Fruit fly (Drosophila melanogaster) whole organism, embryonic: Measurements from ENCODE around the gene Drsl5.

Source experiments
- C15 ChIP-seq: fragments of 200-800 bp; sonication (Bioruptor generic); IDR thresholded peaks from 3 replicates; pipeline ENCODE4 v1.3.6; 2022; ENCODE audit warnings: missing biosample characterization, missing genetic modification characterization
- CG10267 ChIP-seq: fragments of 200-800 bp; sonication (Bioruptor generic); optimal IDR thresholded peaks from 2 replicates; lab custom pipeline; 2018; ENCODE audit warnings: missing biosample characterization, mild to moderate bottlenecking, missing genetic modification characterization, moderate library complexity
- CG10274 ChIP-seq: fragments of 200-800 bp; sonication (Bioruptor generic); optimal IDR thresholded peaks from 3 replicates; lab custom pipeline; 2017; ENCODE audit warnings: missing biosample characterization, mild to moderate bottlenecking, missing genetic modification characterization
- CG12391 ChIP-seq: fragments of 200-800 bp; sonication (Bioruptor generic); optimal IDR thresholded peaks from 3 replicates; lab custom pipeline; 2018; ENCODE audit warnings: missing biosample characterization, mild to moderate bottlenecking, missing genetic modification characterization, moderate library complexity
- CG12659 ChIP-seq: fragments of 200-800 bp; sonication (Bioruptor generic); optimal IDR thresholded peaks from 3 replicates; lab custom pipeline; 2017; ENCODE audit warnings: mild to moderate bottlenecking, missing biosample characterization, missing genetic modification reagents, missing genetic modification characterization
- CG12942 ChIP-seq: fragments of 200-800 bp; sonication (Bioruptor generic); optimal IDR thresholded peaks from 3 replicates; lab custom pipeline; 2016; ENCODE audit warnings: missing biosample characterization, missing genetic modification characterization
- CG13287 ChIP-seq: fragments of 200-800 bp; sonication (Bioruptor generic); IDR thresholded peaks from 2 replicates; pipeline ENCODE4 v1.3.6; 2022; ENCODE audit warnings: missing biosample characterization, missing genetic modification characterization; ENCODE audit not compliant: partially characterized antibody
- CG14441 ChIP-seq: fragments of 200-800 bp; sonication (Bioruptor generic); IDR thresholded peaks from 2 replicates; pipeline ENCODE4 v1.3.6; 2022; ENCODE audit warnings: missing biosample characterization, missing genetic modification characterization
- CG14710 ChIP-seq: fragments of 200-800 bp; sonication (Bioruptor generic); optimal IDR thresholded peaks from 3 replicates; lab custom pipeline; 2019; ENCODE audit warnings: missing biosample characterization, mild to moderate bottlenecking, missing genetic modification characterization, moderate library complexity
- CG18262 ChIP-seq: fragments of 200-800 bp; optimal IDR thresholded peaks from 3 replicates; lab custom pipeline; 2019; ENCODE audit warnings: missing biosample characterization, mild to moderate bottlenecking, missing genetic modification characterization, moderate library complexity
- CG18764 ChIP-seq: fragments of 200-800 bp; sonication (Bioruptor generic); optimal IDR thresholded peaks from 3 replicates; lab custom pipeline; 2016; ENCODE audit warnings: missing biosample characterization, missing genetic modification characterization
- CG2120 ChIP-seq: fragments of 200-800 bp; sonication (Bioruptor generic); optimal IDR thresholded peaks from 3 replicates; lab custom pipeline; 2016; ENCODE audit warnings: missing biosample characterization, missing genetic modification characterization
- CG2202 ChIP-seq: fragments of 200-800 bp; sonication (Bioruptor generic); optimal IDR thresholded peaks from 2 replicates; lab custom pipeline; 2018; ENCODE audit warnings: missing biosample characterization, mild to moderate bottlenecking, missing genetic modification characterization
- CG2712 ChIP-seq: fragments of 200-800 bp; optimal IDR thresholded peaks from 3 replicates; lab custom pipeline; 2019; ENCODE audit warnings: missing biosample characterization, mild to moderate bottlenecking, missing genetic modification characterization, moderate library complexity
- CG34376 ChIP-seq: fragments of 200-800 bp; sonication (Bioruptor generic); optimal IDR thresholded peaks from 2 replicates; lab custom pipeline; 2018; ENCODE audit warnings: missing biosample characterization, mild to moderate bottlenecking, missing genetic modification characterization
- CG43689 ChIP-seq: fragments of 200-800 bp; sonication (Bioruptor generic); IDR thresholded peaks from 2 replicates; pipeline ENCODE4 v1.3.6; 2022; ENCODE audit warnings: missing biosample characterization, missing genetic modification characterization
- CG4854 ChIP-seq: fragments of 200-800 bp; sonication (Bioruptor generic); optimal IDR thresholded peaks from 2 replicates; lab custom pipeline; 2016; ENCODE audit warnings: missing biosample characterization, missing genetic modification characterization, inconsistent platforms
- CG9797 ChIP-seq: fragments of 200-800 bp; sonication (Bioruptor generic); optimal IDR thresholded peaks from 3 replicates; lab custom pipeline; 2018; ENCODE audit warnings: missing biosample characterization, mild to moderate bottlenecking, missing genetic modification characterization
- Ets97D ChIP-seq: fragments of 200-800 bp; sonication (Bioruptor generic); optimal IDR thresholded peaks from 3 replicates; lab custom pipeline; 2016; ENCODE audit warnings: missing biosample characterization, missing genetic modification characterization
- Fer3 ChIP-seq: fragments of 200-800 bp; sonication (Bioruptor generic); optimal IDR thresholded peaks from 2 replicates; lab custom pipeline; 2018; ENCODE audit warnings: missing biosample characterization, mild to moderate bottlenecking, missing genetic modification characterization, moderate library complexity
- HmgZ ChIP-seq: fragments of 200-800 bp; sonication (Bioruptor generic); optimal IDR thresholded peaks from 2 replicates; lab custom pipeline; 2018; ENCODE audit warnings: missing biosample characterization, mild to moderate bottlenecking, missing genetic modification characterization
- Nf-YA ChIP-seq: fragments of 200-800 bp; sonication (Bioruptor generic); IDR thresholded peaks from 2 replicates; pipeline ENCODE4 v1.3.6; 2022; ENCODE audit warnings: missing biosample characterization, missing genetic modification characterization
- NfI ChIP-seq: fragments of 200-800 bp; sonication (Bioruptor generic); optimal IDR thresholded peaks from 3 replicates; lab custom pipeline; 2018; ENCODE audit warnings: missing biosample characterization, mild to moderate bottlenecking, missing genetic modification characterization, moderate library complexity
- PHDP ChIP-seq: fragments of 200-800 bp; sonication (Bioruptor generic); optimal IDR thresholded peaks from 3 replicates; lab custom pipeline; 2018; ENCODE audit warnings: missing biosample characterization, mild to moderate bottlenecking, missing genetic modification characterization, moderate library complexity
- Side ChIP-seq: fragments of 200-800 bp; sonication (Bioruptor generic); optimal IDR thresholded peaks from 2 replicates; lab custom pipeline; 2016; ENCODE audit warnings: missing biosample characterization, missing genetic modification characterization
- Sry-β ChIP-seq: fragments of 200-800 bp; sonication (Bioruptor generic); optimal IDR thresholded peaks from 2 replicates; lab custom pipeline; 2018; ENCODE audit warnings: missing biosample characterization, mild to moderate bottlenecking, missing genetic modification characterization, moderate library complexity
- Vsx1 ChIP-seq: fragments of 200-800 bp; sonication (Bioruptor generic); optimal IDR thresholded peaks from 2 replicates; lab custom pipeline; 2017; ENCODE audit warnings: missing biosample characterization, mild to moderate bottlenecking, missing genetic modification characterization, missing genetic modification reagents
- amos ChIP-seq: fragments of 200-800 bp; sonication (Bioruptor generic); IDR thresholded peaks from 2 replicates; pipeline ENCODE4 v1.3.6; 2022; ENCODE audit warnings: missing biosample characterization, missing genetic modification characterization; ENCODE audit not compliant: partially characterized antibody
- ato ChIP-seq: fragments of 200-800 bp; sonication (Bioruptor generic); IDR thresholded peaks from 2 replicates; pipeline ENCODE4 v1.3.6; 2022; ENCODE audit warnings: missing biosample characterization, missing genetic modification characterization; ENCODE audit not compliant: partially characterized antibody
- bcd ChIP-seq: fragments of 200-800 bp; sonication (Bioruptor generic); optimal IDR thresholded peaks from 2 replicates; lab custom pipeline; 2017; ENCODE audit warnings: missing biosample characterization, mild to moderate bottlenecking, missing genetic modification characterization
- dan ChIP-seq: fragments of 200-800 bp; sonication (Bioruptor generic); IDR thresholded peaks from 2 replicates; pipeline ENCODE4 v1.3.6; 2022; ENCODE audit warnings: missing biosample characterization, missing genetic modification characterization
- grau ChIP-seq: fragments of 200-800 bp; optimal IDR thresholded peaks from 3 replicates; lab custom pipeline; 2019; ENCODE audit warnings: missing biosample characterization, mild to moderate bottlenecking, missing genetic modification characterization, moderate library complexity
- hbn ChIP-seq: fragments of 200-800 bp; sonication (Bioruptor generic); IDR thresholded peaks from 2 replicates; pipeline ENCODE4 v1.3.6; 2022; ENCODE audit warnings: missing biosample characterization, missing genetic modification characterization; ENCODE audit not compliant: partially characterized antibody
- lbe ChIP-seq: fragments of 200-800 bp; sonication (Bioruptor generic); optimal IDR thresholded peaks from 2 replicates; lab custom pipeline; 2016; ENCODE audit warnings: missing biosample characterization, mild to moderate bottlenecking, missing genetic modification characterization
- nerfin-1 ChIP-seq: fragments of 200-800 bp; sonication (Bioruptor generic); optimal IDR thresholded peaks from 3 replicates; lab custom pipeline; 2019; ENCODE audit warnings: missing biosample characterization, mild to moderate bottlenecking, missing genetic modification characterization, moderate library complexity
- onecut ChIP-seq: fragments of 200-800 bp; sonication (Bioruptor generic); IDR thresholded peaks from 2 replicates; pipeline ENCODE4 v1.3.6; 2022; ENCODE audit warnings: missing biosample characterization, missing genetic modification characterization
- otp ChIP-seq: fragments of 200-800 bp; sonication (Bioruptor generic); IDR thresholded peaks from 3 replicates; pipeline ENCODE4, ENCODE4 v1.3.6; 2022; ENCODE audit warnings: missing biosample characterization, missing genetic modification characterization
- sens ChIP-seq: fragments of 200-800 bp; sonication (Bioruptor generic); peaks from one replicate; lab custom pipeline; 2016; ENCODE audit warnings: missing biosample characterization, missing genetic modification characterization
- slou ChIP-seq: fragments of 200-800 bp; sonication (Bioruptor generic); optimal IDR thresholded peaks from 3 replicates; lab custom pipeline; 2016; ENCODE audit warnings: missing biosample characterization, missing genetic modification characterization
- slp2 ChIP-seq: fragments of 200-800 bp; sonication (Bioruptor generic); optimal IDR thresholded peaks from 2 replicates; lab custom pipeline; 2016; ENCODE audit warnings: missing biosample characterization, missing genetic modification characterization
- sob ChIP-seq: fragments of 200-800 bp; sonication (Bioruptor generic); IDR thresholded peaks from 2 replicates; pipeline ENCODE4 v1.3.6; 2022; ENCODE audit warnings: missing biosample characterization, missing genetic modification characterization
- stwl ChIP-seq: fragments of 200-800 bp; sonication (Bioruptor generic); optimal IDR thresholded peaks from 3 replicates; lab custom pipeline; 2018; ENCODE audit warnings: missing biosample characterization, mild to moderate bottlenecking, missing genetic modification characterization, moderate library complexity
- sug ChIP-seq: fragments of 200-800 bp; optimal IDR thresholded peaks from 2 replicates; lab custom pipeline; 2019; ENCODE audit warnings: missing biosample characterization, mild to moderate bottlenecking, missing genetic modification characterization, moderate library complexity
- tin ChIP-seq: fragments of 200-800 bp; sonication (Bioruptor generic); optimal IDR thresholded peaks from 3 replicates; lab custom pipeline; 2016; ENCODE audit warnings: missing biosample characterization, missing genetic modification characterization
- tll ChIP-seq, 2 experiments: fragments of 200-800 bp in 1 of 2; fragments of >200 bp in 1 of 2; sonication (Bioruptor generic) in 1 of 2; optimal IDR thresholded peaks; 2 replicates each; lab custom pipeline; 2017 to 2019; ENCODE audit warnings: missing biosample characterization in 2 of 2, missing genetic modification characterization in 2 of 2, mild to moderate bottlenecking in 1 of 2, moderate library complexity in 1 of 2
- tna ChIP-seq: fragments of 200-800 bp; sonication (Bioruptor generic); IDR thresholded peaks from 2 replicates; pipeline ENCODE4 v1.3.6; 2022; ENCODE audit warnings: missing biosample characterization, missing genetic modification characterization; ENCODE audit not compliant: partially characterized antibody
- trem ChIP-seq: fragments of 200-800 bp; optimal IDR thresholded peaks from 3 replicates; lab custom pipeline; 2019; ENCODE audit warnings: missing biosample characterization, mild to moderate bottlenecking, missing genetic modification characterization, moderate library complexity
- ttk ChIP-seq: fragments of 200-800 bp; sonication (Bioruptor generic); IDR thresholded peaks from 2 replicates; pipeline ENCODE4 v2.1.2; 2022; ENCODE audit warnings: missing biosample characterization, missing genetic modification characterization

Drsl5 gene

dm6 chr3L:3336368-3337164 is 20.0 kb downstream of the Drsl5 start, which contains the start of the genes Drsl6 and kst (continued):
- TF ChIP-seq trem (tag; lab: Kevin White, UChicago): peak; percentile 6
- peak; percentile 72 for TF ChIP-seq CG9797 (GFP tag; lab: Kevin White, UChicago)
- peak; percentile 73 for TF ChIP-seq CG13287 (GFP tag; lab: Robert Waterston, UW)
- TF ChIP-seq PHDP (tag; lab: Kevin White, UChicago): peak; percentile 41
- TF ChIP-seq slp2 (GFP tag; lab: Kevin White, UChicago): no peak
- peak; percentile 29 for TF ChIP-seq Fer3 (tag; lab: Kevin White, UChicago)
- no peak for TF ChIP-seq slou (GFP tag; lab: Kevin White, UChicago)
- TF ChIP-seq CG14441: 0 out of 2 replicates have a peak, but pooled peaks have one; percentile 23
- TF ChIP-seq stwl: peak; percentile 65
- peak; percentile 59 for TF ChIP-seq tna (GFP tag; lab: Robert Waterston, UW)
- TF ChIP-seq grau (tag; lab: Kevin White, UChicago): peak; percentile 31
- TF ChIP-seq CG2120 (GFP tag; lab: Kevin White, UChicago): peak; percentile 37
- peak; percentile 24 for TF ChIP-seq bcd (GFP tag; lab: Kevin White, UChicago)
- peak; percentile 52 for TF ChIP-seq sug (tag; lab: Kevin White, UChicago)
- no peak for TF ChIP-seq dan (GFP tag; lab: Robert Waterston, UW)
- TF ChIP-seq CG2712 (tag; lab: Kevin White, UChicago): peak; percentile 83
- TF ChIP-seq CG10274: no peak
- TF ChIP-seq CG10267 (tag; lab: Kevin White, UChicago): peak; percentile 47
- peak; percentile 61 for TF ChIP-seq CG12659 (GFP tag; lab: Kevin White, UChicago)
- peak; percentile 12 for TF ChIP-seq CG12391 (tag; lab: Kevin White, UChicago)
- TF ChIP-seq CG18262 (tag; lab: Kevin White, UChicago): peak; percentile 17
- TF ChIP-seq otp: peak; percentile 67; the same call in 2 of the 3 replicates
- TF ChIP-seq sob (GFP tag; lab: Robert Waterston, UW): peak; percentile 58; the same call in 1 of the 2 replicates
- TF ChIP-seq CG43689 (GFP tag; lab: Robert Waterston, UW): no peak
- TF ChIP-seq tin (GFP tag; lab: Kevin White, UChicago): no peak
- peak; percentile 60 for TF ChIP-seq amos
- peak; percentile 13 for TF ChIP-seq lbe
- TF ChIP-seq Side: peak; percentile 22
- peak; percentile 23 for TF ChIP-seq CG14710 (tag; lab: Kevin White, UChicago)
- TF ChIP-seq CG4854: peak; percentile 37
- no peak for TF ChIP-seq NfI (GFP tag; lab: Kevin White, UChicago)
- TF ChIP-seq Sry-β (GFP tag; lab: Kevin White, UChicago): peak; percentile 25
- peak; percentile 25; the same call in 1 of the 2 replicates for TF ChIP-seq Nf-YA (GFP tag; lab: Robert Waterston, UW)
- TF ChIP-seq ttk (GFP tag; lab: Robert Waterston, UW): no peak
- no peak for TF ChIP-seq CG12942 (GFP tag; lab: Kevin White, UChicago)
- TF ChIP-seq ato (GFP tag; lab: Robert Waterston, UW): no peak
- peak; percentile 24; the same call in 1 of the 2 replicates for TF ChIP-seq onecut (GFP tag; lab: Robert Waterston, UW)
- TF ChIP-seq tll (GFP tag; optimal IDR thresholded peaks at IDR 0.05; lab: Kevin White, UChicago): no peak
- TF ChIP-seq sens (GFP tag; lab: Kevin White, UChicago): peak; percentile 83
- TF ChIP-seq HmgZ (tag; lab: Kevin White, UChicago): peak; percentile 65
- TF ChIP-seq CG18764: peak; percentile 10
- TF ChIP-seq hbn (GFP tag; lab: Robert Waterston, UW): peak; percentile 47; the same call in 1 of the 2 replicates
- peak; percentile 3 for TF ChIP-seq Vsx1 (GFP tag; lab: Kevin White, UChicago)
- TF ChIP-seq CG2202 (tag; lab: Kevin White, UChicago): peak; percentile 36
- 0 out of 3 replicates have a peak, but pooled peaks have one; percentile 9 for TF ChIP-seq C15
- TF ChIP-seq Ets97D (GFP tag; lab: Kevin White, UChicago): peak; percentile 41
- TF ChIP-seq CG34376: peak; percentile 62
- TF ChIP-seq nerfin-1 (tag; lab: Kevin White, UChicago): peak; percentile 53
